Fruit fly (Drosophila melanogaster): ENCODE data around the gene CG42680.

CG42680 gene

DNA sequence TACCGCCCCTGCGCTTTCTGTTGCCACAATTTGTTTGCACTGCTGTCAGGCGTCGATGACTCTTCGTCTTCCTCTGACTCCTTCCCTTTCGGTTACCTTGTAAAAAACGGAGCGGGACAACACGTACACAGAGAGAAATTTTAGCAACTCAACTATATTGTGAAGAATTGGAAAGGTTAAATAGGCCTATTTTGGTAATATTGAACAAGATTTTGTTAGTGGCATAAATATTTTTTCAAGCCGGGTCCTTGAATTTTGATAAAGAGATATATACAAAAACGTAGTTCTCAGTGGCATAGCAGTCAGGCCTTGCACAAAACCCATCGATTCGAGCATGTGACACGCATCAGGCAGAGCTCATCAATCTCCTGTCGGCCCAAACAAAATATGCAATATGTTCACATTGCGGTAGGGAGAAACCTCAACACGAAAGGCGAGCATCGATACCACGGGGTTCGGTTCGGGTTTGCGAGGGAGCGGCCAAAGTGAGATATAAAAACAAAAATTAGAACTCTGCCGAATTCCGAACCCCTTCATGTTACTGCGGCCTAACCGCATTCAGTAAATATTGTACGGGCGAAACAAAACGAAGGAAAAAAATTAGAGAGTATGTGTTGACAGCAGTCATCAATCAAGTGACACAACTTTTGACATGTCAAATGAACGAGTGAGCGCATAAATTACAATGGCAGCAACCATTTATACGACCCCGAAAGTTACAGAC, 34.0 kb downstream of the CG42680 start (continued):
- TF ChIP-seq CG14860 (GFP tag; IDR thresholded peaks at IDR 0.05; ENCODE audit: partially characterized antibody) (no peak), Sry-δ (GFP tag; optimal IDR thresholded peaks at IDR 0.05) (peak; percentile 44), Eip74EF (GFP tag; optimal IDR thresholded peaks at IDR 0.05) (peak in 1 of 2 experiments; percentile 42), CG9817 (tag; optimal IDR thresholded peaks at IDR 0.05) (peak; percentile 43), Hr78 (GFP tag; optimal IDR thresholded peaks at IDR 0.05) (peak in 1 of 2 experiments; percentile 71), grau (tag; optimal IDR thresholded peaks at IDR 0.05) (peak; percentile 63), sob (GFP tag; IDR thresholded peaks at IDR 0.05) (peak; percentile 54; the same call in 1 of the 2 replicates), hkb (optimal IDR thresholded peaks at IDR 0.05) (no peak), hkb (GFP tag; IDR thresholded peaks at IDR 0.05) (peak; percentile 76), ato (GFP tag; IDR thresholded peaks at IDR 0.05; ENCODE audit: partially characterized antibody) (no peak), Mad (GFP tag; optimal IDR thresholded peaks at IDR 0.05) (peak; percentile 51), HLH3B (GFP tag; IDR thresholded peaks at IDR 0.05) (peak; percentile 70), CG15601 (tag; optimal IDR thresholded peaks at IDR 0.05) (peak; percentile 73), CG10959 (GFP tag; IDR thresholded peaks at IDR 0.05) (peak; percentile 92), CG9437 (GFP tag; optimal IDR thresholded peaks at IDR 0.05) (peak; percentile 40), HLH4C (GFP tag; IDR thresholded peaks at IDR 0.05; ENCODE audit: partially characterized antibody) (no peak), lola (GFP tag; optimal IDR thresholded peaks at IDR 0.05) (peak in 1 of 3 experiments; percentile 75), crol (GFP tag; IDR thresholded peaks at IDR 0.05) (peak; percentile 47; the same call in 1 of the 2 replicates), CG13424 (tag; optimal IDR thresholded peaks at IDR 0.05) (peak; percentile 66), gro (GFP tag; optimal IDR thresholded peaks at IDR 0.05) (peak; percentile 14), CG7987 (GFP tag; optimal IDR thresholded peaks at IDR 0.05) (no peak), CG6791 (GFP tag; IDR thresholded peaks at IDR 0.05; ENCODE audit: partially characterized antibody) (no peak), Spps (tag; optimal IDR thresholded peaks at IDR 0.05) (peak; percentile 76), caup (GFP tag; optimal IDR thresholded peaks at IDR 0.05; ENCODE audit: severe bottlenecking) (peak; percentile 19), CG17385 (GFP tag; optimal IDR thresholded peaks at IDR 0.05) (peak; percentile 28), tgo (GFP tag; IDR thresholded peaks at IDR 0.05) (peak; percentile 44; the same call in 2 of the 3 replicates), CG2116 (GFP tag; optimal IDR thresholded peaks at IDR 0.05) (peak; percentile 37), MESR4 (GFP tag; optimal IDR thresholded peaks at IDR 0.05) (peak; percentile 6), CG18476 (GFP tag; optimal IDR thresholded peaks at IDR 0.05) (peak; percentile 56), Camta (GFP tag; optimal IDR thresholded peaks at IDR 0.05) (peak; percentile 88), dm (GFP tag; optimal IDR thresholded peaks at IDR 0.05) (peak; percentile 24), CG31224 (GFP tag; IDR thresholded peaks at IDR 0.05) (peak; percentile 58; the same call in 1 of the 2 replicates), NC2β (GFP tag; optimal IDR thresholded peaks at IDR 0.05) (peak; percentile 47), CTCF (GFP tag; optimal IDR thresholded peaks at IDR 0.05) (peak; percentile 31), pfk (GFP tag; optimal IDR thresholded peaks at IDR 0.05) (no peak), Vsx1 (GFP tag; optimal IDR thresholded peaks at IDR 0.05) (peak; percentile 36), CG31441 (GFP tag; IDR thresholded peaks at IDR 0.05) (peak; percentile 79), CG4328 (GFP tag; optimal IDR thresholded peaks at IDR 0.05) (peak; percentile 11), CG1792 (GFP tag; optimal IDR thresholded peaks at IDR 0.05) (peak; percentile 63), zfh1 (GFP tag; IDR thresholded peaks at IDR 0.05) (peak; percentile 90), cas (GFP tag; IDR thresholded peaks at IDR 0.05) (no peak), Xbp1 (GFP tag; optimal IDR thresholded peaks at IDR 0.05) (peak; percentile 80), mirr (GFP tag; optimal IDR thresholded peaks at IDR 0.05) (no peak), CG9727 (GFP tag; optimal IDR thresholded peaks at IDR 0.05) (peak; percentile 93), CG6813 (GFP tag; optimal IDR thresholded peaks at IDR 0.05) (peak; percentile 77), Doc2 (GFP tag; IDR thresholded peaks at IDR 0.05) (no peak), CG6854 (GFP tag; optimal IDR thresholded peaks at IDR 0.05) (peak; percentile 14), CG7271 (tag; optimal IDR thresholded peaks at IDR 0.05) (peak; percentile 77)
